Fruit fly (Drosophila melanogaster): ENCODE data around the gene CG43739.

The CG43739 gene

dm6 chr2L:20950421-20951108, 31.8 kb upstream of the CG43739 start (continued):
- TF ChIP-seq CG16863 (GFP tag; optimal IDR thresholded peaks at IDR 0.05) (peak; percentile 34), tap (tag; optimal IDR thresholded peaks at IDR 0.05) (no peak), slp2 (GFP tag; optimal IDR thresholded peaks at IDR 0.05) (peak; percentile 30), Dp (GFP tag; optimal IDR thresholded peaks at IDR 0.05) (no peak), Dip2 (GFP tag; IDR thresholded peaks at IDR 0.05) (no peak), ssp (GFP tag; IDR thresholded peaks at IDR 0.05) (peak; percentile 56), CG33213 (GFP tag; optimal IDR thresholded peaks at IDR 0.05) (peak; percentile 34), crol (GFP tag; IDR thresholded peaks at IDR 0.05) (peak; percentile 61; the same call in 1 of the 2 replicates), CG18764 (GFP tag; optimal IDR thresholded peaks at IDR 0.05) (no peak), CG3065 (GFP tag; optimal IDR thresholded peaks at IDR 0.05) (no peak), h (optimal IDR thresholded peaks at IDR 0.05) (no peak), CG14014 (GFP tag; IDR thresholded peaks at IDR 0.05) (peak; percentile 65), Six4 (GFP tag; optimal IDR thresholded peaks at IDR 0.05) (peak; percentile 27), lab (GFP tag; optimal IDR thresholded peaks at IDR 0.05) (peak; percentile 41), CG7928 (GFP tag; optimal IDR thresholded peaks at IDR 0.05) (no peak), Ssrp (tag; optimal IDR thresholded peaks at IDR 0.05) (peak; percentile 17), al (GFP tag; IDR thresholded peaks at IDR 0.05) (peak; percentile 18; the same call in 1 of the 2 replicates), unpg (GFP tag; optimal IDR thresholded peaks at IDR 0.05) (peak; percentile 58), CG12155 (GFP tag; optimal IDR thresholded peaks at IDR 0.05) (no peak), Aef1 (GFP tag; IDR thresholded peaks at IDR 0.05) (peak; percentile 68), sug (tag; optimal IDR thresholded peaks at IDR 0.05) (no peak), Spps (tag; optimal IDR thresholded peaks at IDR 0.05) (no peak), CG32772 (GFP tag; IDR thresholded peaks at IDR 0.05) (peak; percentile 70), CG2889 (GFP tag; IDR thresholded peaks at IDR 0.05) (no peak), Tbp (GFP tag; optimal IDR thresholded peaks at IDR 0.05) (no peak), danr (GFP tag; IDR thresholded peaks at IDR 0.05) (no peak), CG7987 (GFP tag; optimal IDR thresholded peaks at IDR 0.05) (no peak), chinmo (GFP tag; IDR thresholded peaks at IDR 0.05; ENCODE audit: partially characterized antibody) (0 out of 4 replicates have a peak, but pooled peaks have one; percentile 13), tin (GFP tag; optimal IDR thresholded peaks at IDR 0.05) (peak; percentile 20), eve (GFP tag; optimal IDR thresholded peaks at IDR 0.05) (peak in 1 of 2 experiments; percentile 60), Scr (GFP tag; IDR thresholded peaks at IDR 0.05; ENCODE audit: partially characterized antibody) (no peak), wor (GFP tag; IDR thresholded peaks at IDR 0.05) (peak; percentile 52), Mes4 (GFP tag; optimal IDR thresholded peaks at IDR 0.05) (no peak), jigr1 (GFP tag; IDR thresholded peaks at IDR 0.05) (peak; percentile 31; the same call in 1 of the 3 replicates), rib (GFP tag; IDR thresholded peaks at IDR 0.05) (no peak), Dad (GFP tag; optimal IDR thresholded peaks at IDR 0.05) (peak; percentile 39), ash1 (GFP tag; optimal IDR thresholded peaks at IDR 0.05) (no peak), Opbp (GFP tag; IDR thresholded peaks at IDR 0.05; ENCODE audit: partially characterized antibody) (no peak), Eip74EF (GFP tag; optimal IDR thresholded peaks at IDR 0.05) (peak in 1 of 2 experiments; percentile 15), hth (optimal IDR thresholded peaks at IDR 0.05) (no peak), CG4707 (GFP tag; optimal IDR thresholded peaks at IDR 0.05) (no peak), CG8281 (tag; optimal IDR thresholded peaks at IDR 0.05) (no peak), cg (GFP tag; optimal IDR thresholded peaks at IDR 0.05) (peak; percentile 19), fru (optimal IDR thresholded peaks at IDR 0.05) (no peak), Deaf1 (tag; optimal IDR thresholded peaks at IDR 0.05) (no peak), CG6683 (GFP tag; optimal IDR thresholded peaks at IDR 0.05) (no peak), otp (GFP tag; IDR thresholded peaks at IDR 0.05) (peak; percentile 71; the same call in 2 of the 3 replicates), CG2202 (tag; optimal IDR thresholded peaks at IDR 0.05) (no peak), exex (tag; optimal IDR thresholded peaks at IDR 0.05) (no peak), CG9876 (GFP tag; optimal IDR thresholded peaks at IDR 0.05) (no peak), dmrt11E (tag; optimal IDR thresholded peaks at IDR 0.05) (no peak)
